Worm (Caenorhabditis elegans): ENCODE results near the gene daf-10.

daf-10 gene

DNA sequence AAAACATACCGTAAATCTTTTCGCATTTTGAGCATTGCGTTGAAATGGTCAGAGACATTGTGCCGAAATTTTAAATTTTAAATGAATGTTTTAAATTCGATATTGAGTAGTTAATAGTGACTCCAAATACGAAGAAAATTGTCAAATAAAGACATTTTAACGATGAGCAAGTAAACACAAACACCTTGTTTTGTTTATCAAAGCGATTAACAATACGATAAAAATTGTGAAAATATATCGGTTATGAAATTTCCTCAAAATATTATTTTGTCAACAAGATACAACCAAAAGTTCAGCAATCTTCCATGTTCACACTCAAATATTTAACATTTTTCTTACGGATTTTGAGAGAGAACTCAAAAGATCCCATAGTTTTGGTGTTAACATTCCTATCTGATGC lies 8.3 kb upstream of the daf-10 start, which contains the start of gene F23B2.10:
F23B2.10 (minus strand) TSS at position 101 of the 400 bp plus-strand sequence.
- TF ChIP-seq med-1 (GFP tag; optimal IDR thresholded peaks at IDR 0.05; ENCODE audit: insufficient read depth) (no peak), T22C8.4 (GFP tag; IDR thresholded peaks at IDR 0.05) (no peak), flt-1 (GFP tag; IDR thresholded peaks at IDR 0.05) (no peak), klf-2 (GFP tag; conservative IDR thresholded peaks at IDR 0.05) (no peak), tab-1 (GFP tag; IDR thresholded peaks at IDR 0.05) (no peak), ztf-23 (GFP tag; IDR thresholded peaks at IDR 0.05) (no peak), ref-1 (GFP tag; conservative IDR thresholded peaks at IDR 0.05) (no peak), ztf-29 (GFP tag; IDR thresholded peaks at IDR 0.05) (no peak)

DNA sequence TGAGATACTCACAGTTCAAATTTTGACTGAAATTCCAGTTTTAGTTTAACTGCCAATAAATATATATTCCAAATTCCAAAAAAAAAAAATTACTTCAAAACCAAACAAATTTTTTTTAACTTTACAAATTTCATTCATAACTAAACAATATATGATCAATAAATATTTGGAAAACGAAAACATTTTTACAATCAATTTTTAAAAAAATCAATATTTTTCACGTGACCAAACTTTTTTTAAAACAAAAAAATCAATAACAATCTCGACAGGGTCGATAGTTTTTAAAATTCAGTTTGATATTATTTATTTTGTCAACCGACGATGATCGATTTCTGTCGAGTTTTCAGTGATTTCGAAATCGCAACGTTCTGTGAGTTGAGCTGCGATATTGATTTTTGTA lies 4.2 kb upstream of the daf-10 start, which contains the start of gene F23B2.7:
F23B2.7 (plus strand) TSS at position 301 of the 400 bp plus-strand sequence.
- TF ChIP-seq med-1 (GFP tag; optimal IDR thresholded peaks at IDR 0.05; ENCODE audit: insufficient read depth) (no peak), ztf-29 (GFP tag; IDR thresholded peaks at IDR 0.05) (no peak), klf-2 (GFP tag; conservative IDR thresholded peaks at IDR 0.05) (no peak), cog-1 (tag; optimal IDR thresholded peaks at IDR 0.05) (no peak), ref-1 (GFP tag; conservative IDR thresholded peaks at IDR 0.05) (no peak), tab-1 (GFP tag; IDR thresholded peaks at IDR 0.05) (no peak), T22C8.4 (GFP tag; IDR thresholded peaks at IDR 0.05) (no peak), ztf-23 (GFP tag; IDR thresholded peaks at IDR 0.05) (no peak)

ce11 chrIV:9146819-9147518 lies 958 bp upstream of the daf-10 start, which contains the start of the genes rpb-12 and aly-2:
TSS of gene rpb-12 (minus strand) at chrIV:9146869.
TSS of gene aly-2 (plus strand) at chrIV:9147468.
- TF ChIP-seq tab-1 (GFP tag; IDR thresholded peaks at IDR 0.05): no peak
- no peak for TF ChIP-seq ref-1 (GFP tag; conservative IDR thresholded peaks at IDR 0.05)
- no peak for TF ChIP-seq cog-1 (tag; optimal IDR thresholded peaks at IDR 0.05)
- TF ChIP-seq klf-2 (GFP tag; conservative IDR thresholded peaks at IDR 0.05): no peak
- no peak for TF ChIP-seq ztf-23 (GFP tag; IDR thresholded peaks at IDR 0.05)
- no peak for TF ChIP-seq T22C8.4 (GFP tag; IDR thresholded peaks at IDR 0.05)
- TF ChIP-seq flt-1 (GFP tag; IDR thresholded peaks at IDR 0.05): no peak
- TF ChIP-seq med-1 (GFP tag; optimal IDR thresholded peaks at IDR 0.05; ENCODE audit: insufficient read depth): no peak
- no peak for TF ChIP-seq ztf-29 (GFP tag; IDR thresholded peaks at IDR 0.05)

DNA sequence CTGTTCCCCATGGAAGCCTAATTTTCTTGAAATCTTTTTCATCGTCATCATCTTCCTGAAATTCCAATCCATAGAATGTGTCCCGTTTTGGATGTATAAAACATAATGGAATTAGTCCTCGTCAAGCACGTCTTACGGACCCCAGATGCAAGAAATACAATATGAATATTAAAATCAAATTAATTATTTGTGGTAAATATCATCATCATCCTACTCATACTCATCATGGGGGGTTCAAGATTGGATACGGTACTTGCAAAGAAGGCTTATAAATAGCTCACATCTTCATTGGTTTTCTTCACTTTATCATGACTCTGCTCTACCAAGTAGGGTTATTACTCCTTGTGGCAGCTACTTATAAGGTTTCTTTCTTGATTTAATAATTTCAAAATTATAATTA lies 1.6 kb downstream of the daf-10 start, which contains the start of gene flp-1:
flp-1 (plus strand) TSS at position 301 of the 400 bp plus-strand sequence.
- TF ChIP-seq med-1 (GFP tag; optimal IDR thresholded peaks at IDR 0.05; ENCODE audit: insufficient read depth) (no peak), flt-1 (GFP tag; IDR thresholded peaks at IDR 0.05) (no peak), klf-2 (GFP tag; conservative IDR thresholded peaks at IDR 0.05) (no peak), ztf-29 (GFP tag; IDR thresholded peaks at IDR 0.05) (no peak), ref-1 (GFP tag; conservative IDR thresholded peaks at IDR 0.05) (no peak)

DNA sequence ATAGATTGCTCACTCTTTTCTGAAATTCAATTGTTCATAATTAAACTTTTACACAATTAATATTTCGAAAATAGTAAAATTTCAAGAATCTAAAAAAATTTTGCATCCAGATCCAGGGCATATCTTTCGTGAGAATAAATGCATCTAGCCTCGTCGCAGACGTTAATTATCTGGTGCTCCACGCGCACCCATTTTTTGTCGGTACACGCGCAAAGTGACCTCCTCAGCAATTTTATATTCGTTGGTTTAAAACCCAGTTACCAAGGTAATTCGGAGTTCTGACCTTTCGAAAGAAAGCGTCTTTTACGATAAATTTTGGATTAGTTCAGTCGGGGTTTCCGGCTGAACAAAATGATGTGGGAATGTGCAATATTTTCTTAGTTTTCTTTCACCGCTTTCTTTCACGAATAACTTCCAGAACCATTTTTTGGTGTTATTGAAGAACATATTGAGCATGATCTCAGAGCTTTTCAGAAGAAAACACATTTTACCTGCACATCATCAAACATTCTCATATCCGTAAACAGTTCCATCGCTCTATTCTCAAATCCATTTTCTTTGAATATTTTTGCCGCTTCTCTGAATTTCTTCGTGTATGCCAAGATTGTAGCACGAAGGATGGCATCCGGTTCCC lies 5.7 kb downstream of the daf-10 start:
- no peak for TF ChIP-seq cog-1 (tag; optimal IDR thresholded peaks at IDR 0.05)
- TF ChIP-seq ztf-23 (GFP tag; IDR thresholded peaks at IDR 0.05): no peak
- TF ChIP-seq klf-2 (GFP tag; conservative IDR thresholded peaks at IDR 0.05): no peak
- no peak for TF ChIP-seq ztf-29 (GFP tag; IDR thresholded peaks at IDR 0.05)

- no peak for TF ChIP-seq klf-2 (GFP tag; conservative IDR thresholded peaks at IDR 0.05)
- no peak for TF ChIP-seq tab-1 (GFP tag; IDR thresholded peaks at IDR 0.05)
- no peak for TF ChIP-seq ztf-29 (GFP tag; IDR thresholded peaks at IDR 0.05)
- no peak for TF ChIP-seq ref-1 (GFP tag; conservative IDR thresholded peaks at IDR 0.05)
- no peak for TF ChIP-seq flt-1 (GFP tag; IDR thresholded peaks at IDR 0.05)
- no peak for TF ChIP-seq ztf-23 (GFP tag; IDR thresholded peaks at IDR 0.05)
- no peak for TF ChIP-seq med-1 (GFP tag; optimal IDR thresholded peaks at IDR 0.05; ENCODE audit: insufficient read depth)
- no peak for TF ChIP-seq T22C8.4 (GFP tag; IDR thresholded peaks at IDR 0.05)
- no peak for TF ChIP-seq cog-1 (tag; optimal IDR thresholded peaks at IDR 0.05)
Measured at ce11 chrIV:9135377-9135776, 10.6 kb downstream of the daf-10 start, which contains the start of gene delm-1. TSS of gene delm-1 (minus strand) at chrIV:9135477.

ce11 chrIV:9130605-9131004 lies 15.4 kb downstream of the daf-10 start:
- TF ChIP-seq med-1 (GFP tag; optimal IDR thresholded peaks at IDR 0.05; ENCODE audit: insufficient read depth): no peak
- TF ChIP-seq klf-2 (GFP tag; conservative IDR thresholded peaks at IDR 0.05): no peak
- TF ChIP-seq cog-1 (tag; optimal IDR thresholded peaks at IDR 0.05): no peak
- no peak for TF ChIP-seq flt-1 (GFP tag; IDR thresholded peaks at IDR 0.05)
- TF ChIP-seq ztf-29 (GFP tag; IDR thresholded peaks at IDR 0.05): no peak
- TF ChIP-seq ref-1 (GFP tag; conservative IDR thresholded peaks at IDR 0.05): no peak
- no peak for TF ChIP-seq T22C8.4 (GFP tag; IDR thresholded peaks at IDR 0.05)

DNA sequence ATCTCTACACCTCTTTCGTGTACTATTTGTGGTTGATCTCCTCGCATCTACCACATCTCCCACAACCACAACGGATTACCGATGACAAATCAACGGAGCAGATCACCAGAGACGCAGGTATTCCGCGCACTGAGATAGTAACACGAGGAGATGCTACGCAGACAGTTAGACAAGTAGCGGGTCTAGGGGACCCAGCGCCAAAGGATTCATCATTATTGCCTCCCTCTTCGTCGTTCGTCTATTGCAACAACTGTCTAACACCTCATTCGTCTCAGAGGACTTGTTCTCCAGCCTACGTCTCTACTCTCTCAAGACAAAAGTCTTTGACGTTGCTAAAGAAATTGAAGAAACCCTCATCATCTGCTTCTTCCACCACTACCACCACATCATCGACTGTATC lies 24.5 kb downstream of the daf-10 start:
- TF ChIP-seq flt-1 (GFP tag; IDR thresholded peaks at IDR 0.05) (no peak), ztf-29 (GFP tag; IDR thresholded peaks at IDR 0.05) (no peak), ref-1 (GFP tag; conservative IDR thresholded peaks at IDR 0.05) (no peak), tab-1 (GFP tag; IDR thresholded peaks at IDR 0.05) (no peak), T22C8.4 (GFP tag; IDR thresholded peaks at IDR 0.05) (no peak), cog-1 (tag; optimal IDR thresholded peaks at IDR 0.05) (no peak), ztf-23 (GFP tag; IDR thresholded peaks at IDR 0.05) (no peak), med-1 (GFP tag; optimal IDR thresholded peaks at IDR 0.05; ENCODE audit: insufficient read depth) (no peak), klf-2 (GFP tag; conservative IDR thresholded peaks at IDR 0.05) (no peak)

- TF ChIP-seq ztf-23 (GFP tag; IDR thresholded peaks at IDR 0.05) (no peak), med-1 (GFP tag; optimal IDR thresholded peaks at IDR 0.05; ENCODE audit: insufficient read depth) (no peak), klf-2 (GFP tag; conservative IDR thresholded peaks at IDR 0.05) (no peak), ref-1 (GFP tag; conservative IDR thresholded peaks at IDR 0.05) (no peak), ztf-29 (GFP tag; IDR thresholded peaks at IDR 0.05) (no peak), flt-1 (GFP tag; IDR thresholded peaks at IDR 0.05) (no peak), tab-1 (GFP tag; IDR thresholded peaks at IDR 0.05) (no peak), T22C8.4 (GFP tag; IDR thresholded peaks at IDR 0.05) (no peak), cog-1 (tag; optimal IDR thresholded peaks at IDR 0.05) (no peak)
Measured at ce11 chrIV:9120220-9120619, 25.8 kb downstream of the daf-10 start.
